Fruit fly (Drosophila melanogaster): ENCODE data around the gene Eig71Ei.

- no peak for TF ChIP-seq insv (optimal IDR thresholded peaks at IDR 0.05)
- TF ChIP-seq ttk (optimal IDR thresholded peaks at IDR 0.05): no peak
Measured at dm6 chr3L:15660915-15661314, 1.4 kb downstream of the Eig71Ei start, which contains the start of the genes Eig71Ej and Eig71Ek.
